Fruit fly (Drosophila melanogaster) whole organism, embryonic: Measurements from ENCODE around the gene IFT52.

Experiments
- B-H1 ChIP-seq: fragments of 200-800 bp; sonication (Bioruptor generic); IDR thresholded peaks from 3 replicates; pipeline ENCODE4 v1.3.6; 2022; ENCODE audit warnings: missing biosample characterization, missing genetic modification characterization
- Blimp-1 ChIP-seq: fragments of 200-800 bp; sonication (Bioruptor generic); optimal IDR thresholded peaks from 3 replicates; lab custom pipeline; 2018; ENCODE audit warnings: missing biosample characterization, missing genetic modification characterization, mild to moderate bottlenecking, moderate library complexity, missing genetic modification reagents
- C15 ChIP-seq: fragments of 200-800 bp; sonication (Bioruptor generic); IDR thresholded peaks from 3 replicates; pipeline ENCODE4 v1.3.6; 2022; ENCODE audit warnings: missing biosample characterization, missing genetic modification characterization
- CG10979 ChIP-seq: fragments of 200-800 bp; sonication (Bioruptor generic); optimal IDR thresholded peaks from 2 replicates; lab custom pipeline; 2018; ENCODE audit warnings: missing biosample characterization, mild to moderate bottlenecking, missing genetic modification characterization, moderate library complexity
- CG12299 ChIP-seq: fragments of 200-800 bp; sonication (Bioruptor generic); optimal IDR thresholded peaks from 2 replicates; lab custom pipeline; 2018; ENCODE audit warnings: missing biosample characterization, mild to moderate bottlenecking, missing genetic modification characterization
- CG17385 ChIP-seq: fragments of 200-800 bp; sonication (Bioruptor generic); optimal IDR thresholded peaks from 3 replicates; lab custom pipeline; 2018; ENCODE audit warnings: missing biosample characterization, mild to moderate bottlenecking, missing genetic modification characterization
- CG18619 ChIP-seq: fragments of 200-800 bp; sonication (Bioruptor generic); optimal IDR thresholded peaks from 3 replicates; lab custom pipeline; 2017; ENCODE audit warnings: missing biosample characterization, mild to moderate bottlenecking, missing genetic modification characterization
- CG2202 ChIP-seq: fragments of 200-800 bp; sonication (Bioruptor generic); optimal IDR thresholded peaks from 2 replicates; lab custom pipeline; 2018; ENCODE audit warnings: missing biosample characterization, mild to moderate bottlenecking, missing genetic modification characterization
- CG3407 ChIP-seq: fragments of 200-800 bp; sonication (Bioruptor generic); optimal IDR thresholded peaks from 2 replicates; lab custom pipeline; 2018; ENCODE audit warnings: missing biosample characterization, mild to moderate bottlenecking, missing genetic modification characterization
- CG4424 ChIP-seq: fragments of 200-800 bp; sonication (Bioruptor generic); optimal IDR thresholded peaks from 3 replicates; lab custom pipeline; 2016; ENCODE audit warnings: missing biosample characterization, missing genetic modification characterization
- CG9727 ChIP-seq: fragments of 200-800 bp; sonication (Bioruptor generic); optimal IDR thresholded peaks from 3 replicates; lab custom pipeline; 2017; ENCODE audit warnings: missing biosample characterization, mild to moderate bottlenecking, missing genetic modification characterization
- CG9876 ChIP-seq: fragments of 200-800 bp; sonication (Bioruptor generic); optimal IDR thresholded peaks from 2 replicates; lab custom pipeline; 2016; ENCODE audit warnings: missing biosample characterization, missing genetic modification characterization
- CrebB ChIP-seq: fragments of 200-800 bp; sonication (Bioruptor generic); optimal IDR thresholded peaks from 3 replicates; lab custom pipeline; 2018; ENCODE audit warnings: missing biosample characterization, mild to moderate bottlenecking, missing genetic modification characterization
- Deaf1 ChIP-seq: fragments of 200-800 bp; optimal IDR thresholded peaks from 3 replicates; lab custom pipeline; 2019; ENCODE audit warnings: missing biosample characterization, mild to moderate bottlenecking, missing genetic modification characterization, moderate library complexity
- Doc3 ChIP-seq: fragments of 200-800 bp; sonication (Bioruptor generic); IDR thresholded peaks from 3 replicates; pipeline ENCODE4 v1.3.6; 2022; ENCODE audit warnings: missing biosample characterization, missing genetic modification characterization; ENCODE audit not compliant: partially characterized antibody
- E2f1 ChIP-seq: fragments of 200-800 bp; sonication (Bioruptor generic); IDR thresholded peaks from 2 replicates; pipeline ENCODE4 v1.3.6; 2022; ENCODE audit warnings: missing biosample characterization, missing genetic modification characterization
- E2f2 ChIP-seq: fragments of 200-800 bp; sonication (Bioruptor generic); IDR thresholded peaks from 2 replicates; pipeline ENCODE4 v1.3.6; 2022; ENCODE audit warnings: missing biosample characterization, missing genetic modification characterization
- Gsc ChIP-seq: fragments of 200-800 bp; sonication (Bioruptor generic); IDR thresholded peaks from 2 replicates; pipeline ENCODE4 v1.3.6; 2022; ENCODE audit warnings: missing biosample characterization, missing genetic modification characterization
- HHEX ChIP-seq: fragments of 200-800 bp; sonication (Bioruptor generic); optimal IDR thresholded peaks from 3 replicates; lab custom pipeline; 2017; ENCODE audit warnings: missing biosample characterization, mild to moderate bottlenecking, missing genetic modification characterization, missing genetic modification reagents
- HLH3B ChIP-seq: fragments of 200-800 bp; sonication (Bioruptor generic); IDR thresholded peaks from 2 replicates; pipeline ENCODE4 v1.3.6; 2022; ENCODE audit warnings: missing biosample characterization, missing genetic modification characterization
- HmgZ ChIP-seq: fragments of 200-800 bp; sonication (Bioruptor generic); optimal IDR thresholded peaks from 2 replicates; lab custom pipeline; 2018; ENCODE audit warnings: missing biosample characterization, mild to moderate bottlenecking, missing genetic modification characterization
- MESR4 ChIP-seq: fragments of 200-800 bp; sonication (Bioruptor generic); optimal IDR thresholded peaks from 2 replicates; lab custom pipeline; 2018; ENCODE audit warnings: missing biosample characterization, mild to moderate bottlenecking, missing genetic modification characterization, moderate library complexity
- Mad ChIP-seq: fragments of 200-800 bp; sonication (Bioruptor generic); optimal IDR thresholded peaks from 2 replicates; lab custom pipeline; 2016; ENCODE audit warnings: missing biosample characterization, missing genetic modification characterization
- Myb ChIP-seq: fragments of 200-800 bp; sonication (Bioruptor generic); optimal IDR thresholded peaks from 2 replicates; lab custom pipeline; 2016; ENCODE audit warnings: missing biosample characterization, missing genetic modification characterization
- Nf-YB ChIP-seq: fragments of 200-800 bp; sonication (Bioruptor generic); optimal IDR thresholded peaks from 3 replicates; lab custom pipeline; 2019; ENCODE audit warnings: missing biosample characterization, mild to moderate bottlenecking, missing genetic modification characterization, moderate library complexity
- Poxn ChIP-seq: fragments of 200-800 bp; sonication (Bioruptor generic); IDR thresholded peaks from 2 replicates; pipeline ENCODE4 v1.3.6; 2022; ENCODE audit warnings: missing biosample characterization, missing genetic modification characterization
- Ptx1 ChIP-seq: fragments of 200-800 bp; sonication (Bioruptor generic); IDR thresholded peaks from 2 replicates; pipeline ENCODE4 v1.3.6; 2022; ENCODE audit warnings: missing biosample characterization, missing genetic modification characterization
- Ravus ChIP-seq: fragments of 200-800 bp; sonication (Bioruptor generic); IDR thresholded peaks from 2 replicates; pipeline ENCODE4 v1.3.6; 2022; ENCODE audit warnings: missing biosample characterization, missing genetic modification characterization
- Spps ChIP-seq: fragments of 200-800 bp; sonication (Bioruptor generic); optimal IDR thresholded peaks from 2 replicates; lab custom pipeline; 2018; ENCODE audit warnings: missing biosample characterization, mild to moderate bottlenecking, missing genetic modification characterization
- aop ChIP-seq: fragments of 200-800 bp; sonication (Bioruptor generic); IDR thresholded peaks from 2 replicates; pipeline ENCODE4 v1.3.6; 2022; ENCODE audit warnings: missing biosample characterization, missing genetic modification characterization
- ap ChIP-seq: fragments of 200-800 bp; sonication (Bioruptor generic); IDR thresholded peaks from 2 replicates; pipeline ENCODE4 v1.3.6; 2022; ENCODE audit warnings: missing biosample characterization, missing genetic modification characterization
- caup ChIP-seq: fragments of 200-800 bp; sonication (Bioruptor generic); optimal IDR thresholded peaks from 3 replicates; lab custom pipeline; 2017; ENCODE audit warnings: missing biosample characterization, mild to moderate bottlenecking, missing genetic modification characterization, moderate library complexity; ENCODE audit not compliant: severe bottlenecking
- chm ChIP-seq: fragments of 200-800 bp; sonication (Bioruptor generic); IDR thresholded peaks from 2 replicates; pipeline ENCODE4 v1.3.6; 2022; ENCODE audit warnings: missing biosample characterization, missing genetic modification characterization
- dm ChIP-seq: fragments of 200-800 bp; sonication (Bioruptor generic); optimal IDR thresholded peaks from 3 replicates; lab custom pipeline; 2016; ENCODE audit warnings: missing biosample characterization, missing genetic modification characterization
- eve ChIP-seq, 2 experiments: fragments of >200 bp; optimal IDR thresholded peaks; 2 replicates each; lab custom pipeline; 2017; ENCODE audit warnings: missing biosample characterization in 2 of 2, missing genetic modification characterization in 2 of 2
- gsb-n ChIP-seq: fragments of 200-800 bp; sonication (Bioruptor generic); optimal IDR thresholded peaks from 3 replicates; lab custom pipeline; 2018; ENCODE audit warnings: missing biosample characterization, mild to moderate bottlenecking, missing genetic modification characterization
- hth ChIP-seq: fragments of >200 bp; optimal IDR thresholded peaks from 2 replicates; lab custom pipeline; 2017; ENCODE audit warnings: inconsistent platforms
- inv ChIP-seq: fragments of 200-800 bp; sonication (Bioruptor generic); IDR thresholded peaks from 2 replicates; pipeline ENCODE4 v1.3.6; 2022; ENCODE audit warnings: missing biosample characterization, missing genetic modification characterization; ENCODE audit not compliant: partially characterized antibody
- lilli ChIP-seq: fragments of 200-800 bp; sonication (Bioruptor generic); optimal IDR thresholded peaks from 3 replicates; lab custom pipeline; 2016; ENCODE audit warnings: missing biosample characterization, missing genetic modification characterization
- nerfin-2 ChIP-seq: fragments of 200-800 bp; sonication (Bioruptor generic); IDR thresholded peaks from 2 replicates; pipeline ENCODE4 v1.3.6; 2022; ENCODE audit warnings: missing biosample characterization, missing genetic modification characterization; ENCODE audit not compliant: partially characterized antibody
- oc ChIP-seq: fragments of 200-800 bp; sonication (Bioruptor generic); optimal IDR thresholded peaks from 2 replicates; lab custom pipeline; 2018; ENCODE audit warnings: missing biosample characterization, mild to moderate bottlenecking, missing genetic modification characterization, moderate library complexity
- pros ChIP-seq: fragments of 200-800 bp; sonication (Bioruptor generic); optimal IDR thresholded peaks from 3 replicates; lab custom pipeline; 2019; ENCODE audit warnings: missing biosample characterization, mild to moderate bottlenecking, missing genetic modification characterization, moderate library complexity
- repo ChIP-seq: fragments of 200-800 bp; sonication (Bioruptor generic); optimal IDR thresholded peaks from 2 replicates; lab custom pipeline; 2016; ENCODE audit warnings: missing biosample characterization, missing genetic modification characterization
- sd ChIP-seq: fragments of 200-800 bp; sonication (Bioruptor generic); optimal IDR thresholded peaks from 3 replicates; lab custom pipeline; 2018; ENCODE audit warnings: missing biosample characterization, mild to moderate bottlenecking, missing genetic modification characterization, moderate library complexity
- sisA ChIP-seq: fragments of 200-800 bp; sonication (Bioruptor generic); IDR thresholded peaks from 2 replicates; pipeline ENCODE4 v1.3.6; 2022; ENCODE audit warnings: missing biosample characterization, missing genetic modification characterization
- slp2 ChIP-seq: fragments of 200-800 bp; sonication (Bioruptor generic); optimal IDR thresholded peaks from 2 replicates; lab custom pipeline; 2016; ENCODE audit warnings: missing biosample characterization, missing genetic modification characterization
- stwl ChIP-seq: fragments of 200-800 bp; sonication (Bioruptor generic); optimal IDR thresholded peaks from 3 replicates; lab custom pipeline; 2018; ENCODE audit warnings: missing biosample characterization, mild to moderate bottlenecking, missing genetic modification characterization, moderate library complexity
- tio ChIP-seq: fragments of 200-800 bp; sonication (Bioruptor generic); optimal IDR thresholded peaks from 2 replicates; lab custom pipeline; 2017; ENCODE audit warnings: missing biosample characterization, missing genetic modification characterization, inconsistent platforms
- wdn ChIP-seq: fragments of 200-800 bp; sonication (Bioruptor generic); IDR thresholded peaks from 2 replicates; pipeline ENCODE4 v1.3.6; 2022; ENCODE audit warnings: missing biosample characterization, missing genetic modification characterization
- yki ChIP-seq: fragments of >200 bp; optimal IDR thresholded peaks from 3 replicates; lab custom pipeline; 2018
- zen ChIP-seq: fragments of 200-800 bp; sonication (Bioruptor generic); optimal IDR thresholded peaks from 3 replicates; lab custom pipeline; 2018; ENCODE audit warnings: missing biosample characterization, mild to moderate bottlenecking, missing genetic modification characterization, moderate library complexity
- zf30C ChIP-seq: fragments of 200-800 bp; sonication (Bioruptor generic); optimal IDR thresholded peaks from 3 replicates; lab custom pipeline; 2018; ENCODE audit warnings: missing biosample characterization, mild to moderate bottlenecking, missing genetic modification characterization

Gene IFT52

DNA sequence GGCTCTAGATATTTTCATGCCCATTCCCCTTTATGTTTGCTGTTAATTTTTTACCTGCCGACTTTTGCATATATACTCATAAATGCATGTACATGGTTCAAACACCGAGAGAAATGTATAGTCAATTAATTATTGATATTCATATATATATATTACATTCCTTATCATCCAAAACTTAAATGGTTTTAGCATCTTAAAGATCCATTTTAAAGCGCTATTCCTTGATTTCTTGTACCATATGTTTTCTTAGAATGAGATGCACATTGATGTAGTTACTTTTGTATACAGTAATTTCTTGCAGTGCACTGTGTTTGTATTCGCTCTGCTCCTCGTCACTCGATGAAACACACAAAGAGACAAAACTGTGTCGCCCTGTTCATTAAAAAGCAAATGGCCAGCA lies 48.6 kb downstream of the IFT52 start (continued):
- TF ChIP-seq ap (GFP tag; lab: Robert Waterston, UW) (no peak), oc (tag; lab: Kevin White, UChicago) (no peak), CG18619 (GFP tag; lab: Kevin White, UChicago) (no peak), CG12299 (tag; lab: Kevin White, UChicago) (no peak), CG4424 (GFP tag; lab: Kevin White, UChicago) (peak; percentile 45), HHEX (GFP tag; lab: Kevin White, UChicago) (no peak), wdn (no peak), zf30C (GFP tag; lab: Kevin White, UChicago) (peak; percentile 3), CG9727 (GFP tag; lab: Kevin White, UChicago) (peak; percentile 10), CG10979 (tag; lab: Kevin White, UChicago) (peak; percentile 45), CG9876 (no peak), caup (no peak), Spps (no peak), inv (no peak), HmgZ (tag; lab: Kevin White, UChicago) (no peak), B-H1 (GFP tag; lab: Robert Waterston, UW) (no peak), CrebB (tag; lab: Kevin White, UChicago) (no peak), Blimp-1 (GFP tag; lab: Kevin White, UChicago) (peak; percentile 40), zen (tag; lab: Kevin White, UChicago) (peak; percentile 41), slp2 (GFP tag; lab: Kevin White, UChicago) (no peak), chm (GFP tag; lab: Robert Waterston, UW) (no peak), nerfin-2 (GFP tag; lab: Robert Waterston, UW) (no peak), gsb-n (no peak), repo (GFP tag; lab: Kevin White, UChicago) (no peak), CG17385 (peak; percentile 29), HLH3B (GFP tag; lab: Robert Waterston, UW) (no peak), Poxn (GFP tag; lab: Robert Waterston, UW) (no peak), lilli (GFP tag; lab: Kevin White, UChicago) (no peak), Doc3 (GFP tag; lab: Robert Waterston, UW) (no peak), pros (no peak), Gsc (GFP tag; lab: Robert Waterston, UW) (no peak), hth (lab: Kevin White, UChicago) (no peak), stwl (tag; lab: Kevin White, UChicago) (no peak), CG3407 (GFP tag; lab: Kevin White, UChicago) (peak; percentile 6), E2f2 (GFP tag; lab: Robert Waterston, UW) (no peak), Nf-YB (no peak), Ptx1 (0 out of 2 replicates have a peak, but pooled peaks have one; percentile 26), E2f1 (GFP tag; lab: Robert Waterston, UW) (no peak), MESR4 (GFP tag; lab: Kevin White, UChicago) (no peak), aop (GFP tag; lab: Robert Waterston, UW) (no peak), eve (GFP tag; optimal IDR thresholded peaks at IDR 0.05; lab: Kevin White, UChicago) (peak in 1 of 2 experiments; percentile 51), C15 (GFP tag; lab: Robert Waterston, UW) (no peak), Deaf1 (tag; lab: Kevin White, UChicago) (no peak), CG2202 (tag; lab: Kevin White, UChicago) (no peak), yki (lab: Kevin White, UChicago) (no peak), sd (tag; lab: Kevin White, UChicago) (no peak), tio (GFP tag; lab: Kevin White, UChicago) (no peak), sisA (GFP tag; lab: Robert Waterston, UW) (peak; percentile 36; the same call in 1 of the 2 replicates), Ravus (no peak), Myb (no peak), dm (no peak), Mad (GFP tag; lab: Kevin White, UChicago) (no peak)
